Worm (Caenorhabditis elegans) whole organism, L4 larva: ENCODE results near the gene inpp-5K.
A peak's percentile ranks its signal among the peaks of the same experiment; 100 is the strongest.

Experiments
- F44E2.7 ChIP-seq: fragments of 200-800 bp; sonication (Bioruptor generic); IDR thresholded peaks from 2 replicates; pipeline ENCODE4 v2.1.2; 2022; ENCODE audit warnings: missing genetic modification characterization, missing compliant biosample characterization
- R02D3.7 ChIP-seq: fragments of 150-350 bp; sonication (generic microtip); optimal IDR thresholded peaks from 3 replicates; lab custom pipeline; 2014; ENCODE audit warnings: missing biosample characterization, missing genetic modification characterization
- T26A8.4 ChIP-seq: fragments of 200-800 bp; sonication (Bioruptor generic); IDR thresholded peaks from 2 replicates; pipeline ENCODE4 v1.3.6; 2022; ENCODE audit warnings: missing genetic modification characterization, missing compliant biosample characterization
- aha-1 ChIP-seq: fragments of 150-350 bp; peaks from one replicate; lab custom pipeline; 2014; ENCODE audit warnings: missing biosample characterization, missing genetic modification characterization
- ama-1 ChIP-seq: fragments of 150-350 bp; optimal IDR thresholded peaks from 2 replicates; lab custom pipeline; 2014; ENCODE audit warnings: inconsistent platforms, mixed read lengths
- ceh-28 ChIP-seq: fragments of 150-350 bp; optimal IDR thresholded peaks from 2 replicates; lab custom pipeline; 2014; ENCODE audit warnings: missing biosample characterization, missing genetic modification reagents, missing genetic modification characterization
- ctbp-1 ChIP-seq: fragments of 200-800 bp; sonication (Bioruptor generic); IDR thresholded peaks from 2 replicates; pipeline ENCODE4 v1.3.6; 2022; ENCODE audit warnings: missing genetic modification reagents, missing genetic modification characterization, missing compliant biosample characterization
- daf-16 ChIP-seq, 3 experiments: sonication (generic microtip); optimal IDR thresholded peaks; 2 replicates each; lab custom pipeline; 2016 to 2017; ENCODE audit warnings: missing genetic modification characterization in 3 of 3, missing genetic modification reagents in 3 of 3, mild to moderate bottlenecking in 2 of 3, missing compliant biosample characterization in 2 of 3, missing biosample characterization in 1 of 3, moderate library complexity in 1 of 3
- daf-19 ChIP-seq: fragments of 200-800 bp; sonication (Bioruptor generic); conservative IDR thresholded peaks from 2 replicates; pipeline ENCODE4 v1.3.6; 2022; ENCODE audit warnings: missing genetic modification characterization, missing compliant biosample characterization
- daf-8 ChIP-seq: fragments of 200-800 bp; sonication (Bioruptor generic); IDR thresholded peaks from 2 replicates; pipeline ENCODE4 v1.3.6; 2022; ENCODE audit warnings: missing genetic modification characterization, missing compliant biosample characterization
- dve-1 ChIP-seq: sonication (generic microtip); optimal IDR thresholded peaks from 2 replicates; lab custom pipeline; 2017; ENCODE audit warnings: antibody characterized with exemption, mild to moderate bottlenecking, missing genetic modification characterization, missing compliant biosample characterization; ENCODE audit not compliant: insufficient read depth
- egl-27 ChIP-seq: sonication (generic microtip); optimal IDR thresholded peaks from 3 replicates; lab custom pipeline; 2017; ENCODE audit warnings: missing biosample characterization, missing genetic modification reagents, missing genetic modification characterization
- fos-1 ChIP-seq: fragments of 150-350 bp; optimal IDR thresholded peaks from 2 replicates; lab custom pipeline; 2014; ENCODE audit warnings: missing biosample characterization, missing genetic modification characterization
- hlh-30 ChIP-seq: sonication (generic microtip); optimal IDR thresholded peaks from 2 replicates; lab custom pipeline; 2017; ENCODE audit warnings: antibody characterized with exemption, mild to moderate bottlenecking, missing genetic modification characterization, missing compliant biosample characterization; ENCODE audit not compliant: insufficient read depth
- hmg-1.1 ChIP-seq: fragments of 200-800 bp; sonication (Bioruptor generic); IDR thresholded peaks from 2 replicates; pipeline ENCODE4 v1.3.6; 2022; ENCODE audit warnings: missing genetic modification reagents, missing genetic modification characterization, missing compliant biosample characterization
- lin-1 ChIP-seq: fragments of 200-800 bp; sonication (Bioruptor generic); IDR thresholded peaks from 2 replicates; pipeline ENCODE4 v1.3.6; 2022; ENCODE audit warnings: missing genetic modification reagents, missing genetic modification characterization, missing compliant biosample characterization
- lin-13 ChIP-seq: fragments of 150-350 bp; optimal IDR thresholded peaks from 2 replicates; lab custom pipeline; 2014; ENCODE audit warnings: missing biosample characterization, missing genetic modification reagents, missing genetic modification characterization
- lin-15B ChIP-seq: fragments of 150-350 bp; sonication (generic microtip); optimal IDR thresholded peaks from 3 replicates; lab custom pipeline; 2014; ENCODE audit warnings: missing biosample characterization, missing genetic modification characterization
- lsy-2 ChIP-seq, 2 experiments: fragments of 150-350 bp in 1 of 2; sonication (generic microtip) in 1 of 2; optimal IDR thresholded peaks; 2 replicates each; lab custom pipeline; 2014 to 2017; ENCODE audit warnings: missing biosample characterization in 2 of 2, missing genetic modification characterization in 2 of 2
- madf-9 ChIP-seq: fragments of 200-800 bp; sonication (Bioruptor generic); conservative IDR thresholded peaks from 2 replicates; pipeline ENCODE4 v1.3.6; 2022; ENCODE audit warnings: missing genetic modification reagents, missing genetic modification characterization, missing compliant biosample characterization
- mdl-1 ChIP-seq, 2 experiments: fragments of 150-350 bp in 1 of 2; sonication (generic microtip) in 1 of 2; optimal IDR thresholded peaks; 2 replicates each; lab custom pipeline; 2014 to 2017; ENCODE audit warnings: missing biosample characterization in 2 of 2, missing genetic modification characterization in 2 of 2
- mep-1 ChIP-seq: fragments of 150-350 bp; sonication (generic microtip); optimal IDR thresholded peaks from 3 replicates; lab custom pipeline; 2014; ENCODE audit warnings: missing biosample characterization, missing genetic modification characterization
- nhr-10 ChIP-seq: fragments of 150-350 bp; optimal IDR thresholded peaks from 2 replicates; lab custom pipeline; 2014; ENCODE audit warnings: missing biosample characterization, missing genetic modification characterization
- nhr-102 ChIP-seq: sonication (generic microtip); optimal IDR thresholded peaks from 2 replicates; lab custom pipeline; 2016; ENCODE audit warnings: mild to moderate bottlenecking, missing genetic modification characterization, moderate library complexity, missing compliant biosample characterization
- nhr-111 ChIP-seq: fragments of 200-800 bp; sonication (Bioruptor generic); optimal IDR thresholded peaks from 2 replicates; lab custom pipeline; 2018; ENCODE audit warnings: mild to moderate bottlenecking, missing genetic modification characterization, missing compliant biosample characterization
- nhr-76 ChIP-seq: fragments of 150-350 bp; optimal IDR thresholded peaks from 2 replicates; lab custom pipeline; 2014; ENCODE audit warnings: missing biosample characterization, missing genetic modification characterization
- pha-4 ChIP-seq, 2 experiments: fragments of 150-350 bp in 1 of 2; fragments of 200-800 bp in 1 of 2; sonication (Bioruptor generic) in 1 of 2; IDR thresholded peaks in 1 of 2; optimal IDR thresholded peaks in 1 of 2; 2 replicates each; pipeline versions ENCODE4 v1.3.6 to Lab custom; 2014 to 2022; ENCODE audit warnings: missing genetic modification characterization in 2 of 2, missing genetic modification reagents in 2 of 2, missing biosample characterization in 1 of 2, missing compliant biosample characterization in 1 of 2
- php-3 ChIP-seq: fragments of 200-800 bp; sonication (Bioruptor generic); IDR thresholded peaks from 2 replicates; pipeline ENCODE4 v1.3.6; 2022; ENCODE audit warnings: missing genetic modification reagents, missing genetic modification characterization, missing compliant biosample characterization
- pqm-1 ChIP-seq: sonication (generic microtip); optimal IDR thresholded peaks from 2 replicates; lab custom pipeline; 2017; ENCODE audit warnings: missing biosample characterization, missing genetic modification characterization
- saeg-2 ChIP-seq: fragments of 200-800 bp; sonication (Bioruptor generic); IDR thresholded peaks from 2 replicates; pipeline ENCODE4 v1.3.6; 2022; ENCODE audit warnings: missing genetic modification reagents, missing genetic modification characterization, missing compliant biosample characterization
- set-16 ChIP-seq: fragments of 200-800 bp; sonication (Bioruptor generic); IDR thresholded peaks from 2 replicates; pipeline ENCODE4 v1.3.6; 2022; ENCODE audit warnings: missing genetic modification reagents, missing genetic modification characterization, missing compliant biosample characterization
- skn-1 ChIP-seq: fragments of 150-350 bp; optimal IDR thresholded peaks from 2 replicates; lab custom pipeline; 2014; ENCODE audit warnings: missing biosample characterization, missing genetic modification characterization
- spr-1 ChIP-seq: sonication (generic microtip); optimal IDR thresholded peaks from 2 replicates; lab custom pipeline; 2016; ENCODE audit warnings: mild to moderate bottlenecking, missing genetic modification characterization, missing compliant biosample characterization
- tag-97 ChIP-seq: fragments of 200-800 bp; sonication (Bioruptor generic); IDR thresholded peaks from 2 replicates; pipeline ENCODE4 v1.3.6; 2022; ENCODE audit warnings: missing genetic modification characterization, missing compliant biosample characterization
- unc-62 ChIP-seq, 3 experiments: fragments of 150-350 bp in 1 of 3; sonication (generic microtip); optimal IDR thresholded peaks in 2 of 3; peaks in 1 of 3; 1 replicate in 1 of 3; 2 replicates in 2 of 3; lab custom pipeline; 2014 to 2017; ENCODE audit warnings: missing biosample characterization in 3 of 3, missing genetic modification characterization in 3 of 3, missing genetic modification reagents in 3 of 3, missing genotype in 1 of 3
- zip-11 ChIP-seq: fragments of 200-800 bp; sonication (Bioruptor generic); IDR thresholded peaks from 2 replicates; pipeline ENCODE4 v1.3.6; 2022; ENCODE audit warnings: missing genetic modification characterization, missing compliant biosample characterization

The inpp-5K gene

DNA sequence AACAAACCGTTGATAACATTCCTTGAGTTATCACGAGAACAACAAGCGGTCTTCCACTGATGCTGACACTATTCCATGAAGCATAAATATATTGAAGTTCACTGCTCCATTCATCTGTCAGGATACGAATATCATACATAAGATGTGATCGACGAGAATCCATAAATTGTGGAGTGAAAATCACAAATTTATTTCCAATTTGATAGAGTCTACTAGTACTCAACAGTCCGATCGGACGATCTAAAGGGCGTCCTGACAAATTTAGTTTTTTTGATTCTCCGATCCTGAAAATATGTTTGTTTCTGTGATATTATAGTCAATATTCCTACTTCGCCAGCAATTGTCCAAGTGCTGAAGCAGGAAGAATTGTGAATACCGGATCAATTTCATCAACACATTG, 18.9 kb downstream of the inpp-5K start:
- TF ChIP-seq php-3 (GFP tag; lab: Robert Waterston, UW) (no peak), unc-62 (GFP tag; optimal IDR thresholded peaks at IDR 0.05 in 1 of 2; lab: Kevin White, UChicago) (peak in 1 of 2 experiments; percentile 96), unc-62 (tag; optimal IDR thresholded peaks at IDR 0.05; lab: Kevin White, UChicago) (no peak), nhr-10 (tag; lab: Kevin White, UChicago) (no peak), aha-1 (tag; lab: Kevin White, UChicago) (peak; percentile 20)

DNA sequence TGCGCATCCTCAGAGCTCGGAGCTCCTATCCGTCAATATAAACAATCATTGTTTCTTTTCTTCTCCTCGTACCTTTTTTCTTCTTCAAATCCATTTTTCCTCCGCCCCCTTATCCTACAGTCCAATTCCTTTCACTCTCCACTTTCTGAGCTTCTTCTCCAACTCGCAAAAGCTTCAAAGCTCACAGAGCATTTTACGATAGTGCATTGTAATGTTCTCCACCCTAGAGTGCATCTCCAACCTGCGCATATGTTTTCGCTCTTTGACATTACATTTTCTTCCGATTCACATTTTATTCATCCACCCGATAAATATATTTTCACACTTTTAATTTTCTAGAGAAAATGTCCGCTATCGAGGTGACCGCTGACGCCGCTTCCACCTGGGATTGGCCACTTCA, 23.4 kb downstream of the inpp-5K start, which contains the start of gene hsp-12.2:
Gene hsp-12.2, plus strand, starts transcription at position 301 of the 400 bp plus-strand sequence.
- TF ChIP-seq set-16 (GFP tag; lab: Robert Waterston, UW) (no peak), nhr-76 (tag; lab: Kevin White, UChicago) (no peak), lin-15B (tag; lab: Kevin White, UChicago) (no peak), hmg-1.1 (GFP tag; lab: Robert Waterston, UW) (no peak), daf-19 (GFP tag; lab: Robert Waterston, UW) (no peak), F44E2.7 (GFP tag; lab: Robert Waterston, UW) (no peak), pqm-1 (tag; lab: Kevin White, UChicago) (no peak), nhr-111 (GFP tag; lab: Kevin White, UChicago) (no peak), egl-27 (tag; lab: Kevin White, UChicago) (no peak), zip-11 (no peak), mdl-1 (tag; optimal IDR thresholded peaks at IDR 0.05; lab: Kevin White, UChicago) (no peak), ceh-28 (no peak)

DNA sequence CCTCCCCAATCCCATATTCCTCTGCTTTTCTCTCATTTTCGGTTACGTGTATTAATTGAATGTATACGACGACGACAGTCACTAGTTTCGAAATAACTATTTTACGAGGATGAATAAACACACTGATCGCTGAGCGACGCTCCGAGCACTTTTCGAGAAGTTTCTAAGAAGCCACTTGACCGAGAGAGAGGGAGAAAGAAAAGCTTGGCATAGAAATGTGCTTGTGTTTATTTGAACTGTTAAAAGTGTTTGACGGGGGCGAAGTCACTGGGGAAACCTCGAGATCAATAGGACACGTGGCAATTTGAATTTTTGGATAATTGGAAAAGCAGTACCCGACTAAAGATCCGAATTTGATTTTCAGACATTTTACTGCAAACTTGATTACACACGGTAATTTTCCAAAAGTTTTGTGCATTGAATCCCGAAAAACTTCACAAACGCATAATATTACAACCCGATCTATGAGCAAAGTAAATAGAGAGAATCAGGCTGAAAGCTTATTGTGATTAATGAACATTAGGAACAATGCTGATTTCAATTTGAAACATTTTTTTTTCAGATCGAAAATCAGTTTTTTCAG, 24.5 kb downstream of the inpp-5K start:
- no peak for TF ChIP-seq ctbp-1 (GFP tag; lab: Robert Waterston, UW)
- peak; percentile 43 for TF ChIP-seq dve-1 (tag; lab: Kevin White, UChicago)
- TF ChIP-seq daf-8 = no peak
- no peak for TF ChIP-seq mep-1 (tag; lab: Kevin White, UChicago)
- peak; percentile 51; the same call in 1 of the 2 replicates for TF ChIP-seq pha-4 (GFP tag; IDR thresholded peaks at IDR 0.05; lab: Robert Waterston, UW)
- peak; percentile 78 for TF ChIP-seq pha-4 (tag; optimal IDR thresholded peaks at IDR 0.05; lab: Kevin White, UChicago)
- no peak for TF ChIP-seq daf-16 (GFP tag; optimal IDR thresholded peaks at IDR 0.05; lab: Kevin White, UChicago)
- peak; percentile 40 for TF ChIP-seq daf-16 (tag; optimal IDR thresholded peaks at IDR 0.05; lab: Kevin White, UChicago)
- TF ChIP-seq lsy-2 (tag; optimal IDR thresholded peaks at IDR 0.05; lab: Kevin White, UChicago) = peak in 1 of 2 experiments; percentile 12
- TF ChIP-seq hlh-30 (tag; lab: Kevin White, UChicago) = peak; percentile 14
- TF ChIP-seq T26A8.4 = no peak
- TF ChIP-seq ama-1 = peak; percentile 51
- no peak for TF ChIP-seq R02D3.7
- no peak for TF ChIP-seq tag-97 (GFP tag; lab: Robert Waterston, UW)
- no peak for TF ChIP-seq skn-1 (tag; lab: Kevin White, UChicago)
- TF ChIP-seq lin-1 (GFP tag; lab: Robert Waterston, UW) = no peak
- TF ChIP-seq pqm-1 (tag; lab: Kevin White, UChicago) = no peak
- TF ChIP-seq fos-1 (tag; lab: Kevin White, UChicago) = no peak
- TF ChIP-seq madf-9 = no peak
- peak; percentile 4 for TF ChIP-seq nhr-102
- TF ChIP-seq hmg-1.1 (GFP tag; lab: Robert Waterston, UW) = no peak
- peak in 1 of 2 experiments; percentile 86 for TF ChIP-seq unc-62 (GFP tag; optimal IDR thresholded peaks at IDR 0.05 in 1 of 2; lab: Kevin White, UChicago)
- TF ChIP-seq unc-62 (tag; optimal IDR thresholded peaks at IDR 0.05; lab: Kevin White, UChicago) = no peak
- no peak for TF ChIP-seq saeg-2 (GFP tag; lab: Robert Waterston, UW)
- no peak for TF ChIP-seq lin-13 (GFP tag; lab: Kevin White, UChicago)
- no peak for TF ChIP-seq spr-1 (tag; lab: Kevin White, UChicago)
- peak; percentile 89 for TF ChIP-seq aha-1 (tag; lab: Kevin White, UChicago)
